Fruit fly (Drosophila melanogaster) whole organism, prepupa: ENCODE data around the gene Meltrin.

ENCODE experiments used
- Blimp-1 ChIP-seq: fragments of 200-800 bp; sonication (Bioruptor generic); optimal IDR thresholded peaks from 3 replicates; lab custom pipeline; 2017; ENCODE audit warnings: missing biosample characterization, missing genetic modification characterization, mild to moderate bottlenecking, moderate library complexity, missing genetic modification reagents
- CG10631 ChIP-seq: fragments of 200-800 bp; sonication (Bioruptor generic); optimal IDR thresholded peaks from 2 replicates; lab custom pipeline; 2016; ENCODE audit warnings: missing biosample characterization, missing genetic modification characterization
- CG11294 ChIP-seq: fragments of 200-800 bp; sonication (Bioruptor generic); IDR thresholded peaks from 2 replicates; pipeline ENCODE4 v1.3.6; 2022; ENCODE audit warnings: missing biosample characterization, missing genetic modification characterization
- CG11762 ChIP-seq: fragments of 200-800 bp; sonication (Bioruptor generic); optimal IDR thresholded peaks from 3 replicates; lab custom pipeline; 2016; ENCODE audit warnings: missing biosample characterization, missing genetic modification characterization; ENCODE audit not compliant: insufficient read depth
- CG11902 ChIP-seq: fragments of 200-800 bp; sonication (Bioruptor generic); optimal IDR thresholded peaks from 3 replicates; lab custom pipeline; 2016; ENCODE audit warnings: missing biosample characterization, missing genetic modification characterization
- CG15336 ChIP-seq: fragments of 200-800 bp; sonication (Bioruptor generic); IDR thresholded peaks from 2 replicates; pipeline ENCODE4 v1.3.6; 2022; ENCODE audit warnings: missing biosample characterization, missing genetic modification characterization
- CG1621 ChIP-seq: fragments of 200-800 bp; sonication (Bioruptor generic); optimal IDR thresholded peaks from 3 replicates; lab custom pipeline; 2018; ENCODE audit warnings: missing biosample characterization, mild to moderate bottlenecking, missing genetic modification characterization
- CG16779 ChIP-seq: fragments of 200-800 bp; sonication (Bioruptor generic); optimal IDR thresholded peaks from 3 replicates; lab custom pipeline; 2017; ENCODE audit warnings: missing biosample characterization, mild to moderate bottlenecking, missing genetic modification characterization
- CG31627 ChIP-seq: fragments of 200-800 bp; sonication (Bioruptor generic); optimal IDR thresholded peaks from 3 replicates; lab custom pipeline; 2016; ENCODE audit warnings: missing biosample characterization, missing genetic modification characterization
- CG34406 ChIP-seq: fragments of 200-800 bp; sonication (Bioruptor generic); optimal IDR thresholded peaks from 3 replicates; lab custom pipeline; 2016; ENCODE audit warnings: missing biosample characterization, missing genetic modification characterization
- CG3919 ChIP-seq: fragments of 200-800 bp; sonication (Bioruptor generic); optimal IDR thresholded peaks from 3 replicates; lab custom pipeline; 2016; ENCODE audit warnings: missing biosample characterization, missing genetic modification characterization
- CG4318 ChIP-seq: fragments of 200-800 bp; sonication (Bioruptor generic); optimal IDR thresholded peaks from 3 replicates; lab custom pipeline; 2017; ENCODE audit warnings: missing biosample characterization, mild to moderate bottlenecking, missing genetic modification characterization
- CG6163 ChIP-seq: fragments of 200-800 bp; sonication (Bioruptor generic); IDR thresholded peaks from 3 replicates; pipeline ENCODE4 v1.3.6; 2022; ENCODE audit warnings: missing biosample characterization, missing genetic modification characterization
- CG6276 ChIP-seq: fragments of 200-800 bp; sonication (Bioruptor generic); optimal IDR thresholded peaks from 2 replicates; lab custom pipeline; 2017; ENCODE audit warnings: missing biosample characterization, mild to moderate bottlenecking, missing genetic modification characterization
- CG6792 ChIP-seq: fragments of 200-800 bp; sonication (Bioruptor generic); optimal IDR thresholded peaks from 3 replicates; lab custom pipeline; 2016; ENCODE audit warnings: missing biosample characterization, missing genetic modification characterization
- CG6808 ChIP-seq: fragments of 200-800 bp; sonication (Bioruptor generic); optimal IDR thresholded peaks from 3 replicates; lab custom pipeline; 2017; ENCODE audit warnings: missing biosample characterization, missing genetic modification characterization, mild to moderate bottlenecking, moderate library complexity, missing genetic modification reagents
- CG6854 ChIP-seq: fragments of 200-800 bp; sonication (Bioruptor generic); optimal IDR thresholded peaks from 2 replicates; lab custom pipeline; 2017; ENCODE audit warnings: missing biosample characterization, mild to moderate bottlenecking, missing genetic modification characterization
- CG7368 ChIP-seq: fragments of 200-800 bp; sonication (Bioruptor generic); optimal IDR thresholded peaks from 3 replicates; lab custom pipeline; 2016; ENCODE audit warnings: missing biosample characterization, missing genetic modification characterization
- CG8119 ChIP-seq: fragments of 200-800 bp; sonication (Bioruptor generic); IDR thresholded peaks from 3 replicates; pipeline ENCODE4 v1.3.6; 2022; ENCODE audit warnings: missing biosample characterization, missing genetic modification characterization
- CG8319 ChIP-seq: fragments of 200-800 bp; sonication (Bioruptor generic); optimal IDR thresholded peaks from 3 replicates; lab custom pipeline; 2016; ENCODE audit warnings: missing biosample characterization, missing genetic modification characterization
- CG8632 ChIP-seq: fragments of 200-800 bp; sonication (Bioruptor generic); optimal IDR thresholded peaks from 3 replicates; lab custom pipeline; 2016; ENCODE audit warnings: missing biosample characterization, missing genetic modification characterization
- CG9139 ChIP-seq: fragments of 200-800 bp; sonication (Bioruptor generic); optimal IDR thresholded peaks from 3 replicates; lab custom pipeline; 2017; ENCODE audit warnings: missing biosample characterization, mild to moderate bottlenecking, missing genetic modification characterization
- Eip78C ChIP-seq: fragments of 200-800 bp; sonication (Bioruptor generic); peaks from one replicate; lab custom pipeline; 2016; ENCODE audit warnings: missing biosample characterization, missing genetic modification characterization
- Eip93F ChIP-seq: fragments of 200-800 bp; sonication (Bioruptor generic); optimal IDR thresholded peaks from 2 replicates; lab custom pipeline; 2016; ENCODE audit warnings: missing biosample characterization, mild to moderate bottlenecking, missing genetic modification characterization
- Ets21C ChIP-seq: fragments of 200-800 bp; sonication (Bioruptor generic); optimal IDR thresholded peaks from 3 replicates; lab custom pipeline; 2016; ENCODE audit warnings: missing biosample characterization, missing genetic modification characterization
- Ets96B ChIP-seq: fragments of 200-800 bp; optimal IDR thresholded peaks from 2 replicates; lab custom pipeline; 2019; ENCODE audit warnings: missing biosample characterization, mild to moderate bottlenecking, missing genetic modification characterization, moderate library complexity
- Gug ChIP-seq: fragments of 200-800 bp; sonication (Bioruptor generic); IDR thresholded peaks from 2 replicates; pipeline ENCODE4 v1.3.6; 2022; ENCODE audit warnings: missing biosample characterization, missing genetic modification characterization
- Hr38 ChIP-seq: sonication (Bioruptor generic); optimal IDR thresholded peaks from 2 replicates; lab custom pipeline; 2016; ENCODE audit warnings: missing biosample characterization, missing genetic modification characterization
- Hr39 ChIP-seq: fragments of 200-800 bp; sonication (Bioruptor generic); optimal IDR thresholded peaks from 2 replicates; lab custom pipeline; 2016; ENCODE audit warnings: missing biosample characterization, missing genetic modification characterization
- Hr4 ChIP-seq: fragments of 200-800 bp; sonication (Bioruptor generic); optimal IDR thresholded peaks from 3 replicates; lab custom pipeline; 2016; ENCODE audit warnings: missing biosample characterization, missing genetic modification characterization
- Met ChIP-seq: fragments of 200-800 bp; sonication (Bioruptor generic); optimal IDR thresholded peaks from 3 replicates; lab custom pipeline; 2016; ENCODE audit warnings: missing biosample characterization, missing genetic modification characterization
- OdsH ChIP-seq: fragments of 200-800 bp; sonication (Bioruptor generic); optimal IDR thresholded peaks from 3 replicates; lab custom pipeline; 2016; ENCODE audit warnings: missing biosample characterization, missing genetic modification characterization
- Smox ChIP-seq: fragments of 200-800 bp; sonication (Bioruptor generic); optimal IDR thresholded peaks from 3 replicates; lab custom pipeline; 2016; ENCODE audit warnings: missing biosample characterization, missing genetic modification characterization
- Sox102F ChIP-seq: fragments of 200-800 bp; sonication (Bioruptor generic); optimal IDR thresholded peaks from 2 replicates; lab custom pipeline; 2016; ENCODE audit warnings: missing biosample characterization, mild to moderate bottlenecking, missing genetic modification characterization
- Sox14 ChIP-seq: fragments of 200-800 bp; sonication (Bioruptor generic); optimal IDR thresholded peaks from 3 replicates; lab custom pipeline; 2016; ENCODE audit warnings: missing biosample characterization, missing genetic modification characterization
- Sox15 ChIP-seq: fragments of 200-800 bp; sonication (Bioruptor generic); optimal IDR thresholded peaks from 3 replicates; lab custom pipeline; 2016; ENCODE audit warnings: missing biosample characterization, missing genetic modification characterization
- achi ChIP-seq: fragments of 200-800 bp; sonication (Bioruptor generic); optimal IDR thresholded peaks from 3 replicates; lab custom pipeline; 2016; ENCODE audit warnings: missing biosample characterization, missing genetic modification characterization
- cyc ChIP-seq: fragments of 200-800 bp; sonication (Bioruptor generic); optimal IDR thresholded peaks from 3 replicates; lab custom pipeline; 2016; ENCODE audit warnings: missing biosample characterization, missing genetic modification characterization
- dsx ChIP-seq: fragments of 200-800 bp; optimal IDR thresholded peaks from 3 replicates; lab custom pipeline; 2019; ENCODE audit warnings: missing biosample characterization, mild to moderate bottlenecking, missing genetic modification characterization, moderate library complexity; ENCODE audit not compliant: poor library complexity, severe bottlenecking
- eg ChIP-seq: fragments of 200-800 bp; sonication (Bioruptor generic); IDR thresholded peaks from 3 replicates; pipeline ENCODE4 v1.3.6; 2022; ENCODE audit warnings: missing biosample characterization, missing genetic modification characterization
- fd59A ChIP-seq: fragments of 200-800 bp; sonication (Bioruptor generic); optimal IDR thresholded peaks from 2 replicates; lab custom pipeline; 2017; ENCODE audit warnings: missing biosample characterization, mild to moderate bottlenecking, missing genetic modification characterization, missing genetic modification reagents
- fd85E ChIP-seq: fragments of 200-800 bp; sonication (Bioruptor generic); optimal IDR thresholded peaks from 3 replicates; lab custom pipeline; 2016; ENCODE audit warnings: missing biosample characterization, missing genetic modification characterization
- fkh ChIP-seq: fragments of 200-800 bp; sonication (Bioruptor generic); optimal IDR thresholded peaks from 3 replicates; lab custom pipeline; 2017; ENCODE audit warnings: missing biosample characterization, mild to moderate bottlenecking, missing genetic modification characterization, moderate library complexity
- lz ChIP-seq: fragments of 200-800 bp; sonication (Bioruptor generic); optimal IDR thresholded peaks from 3 replicates; lab custom pipeline; 2016; ENCODE audit warnings: missing biosample characterization, missing genetic modification characterization
- net ChIP-seq: fragments of 200-800 bp; sonication (Bioruptor generic); optimal IDR thresholded peaks from 3 replicates; lab custom pipeline; 2016; ENCODE audit warnings: missing biosample characterization, missing genetic modification characterization
- pdm3 ChIP-seq: fragments of 200-800 bp; sonication (Bioruptor generic); optimal IDR thresholded peaks from 3 replicates; lab custom pipeline; 2016; ENCODE audit warnings: missing biosample characterization, missing genetic modification characterization
- salr ChIP-seq, 2 experiments: fragments of 200-800 bp; sonication (Bioruptor generic); optimal IDR thresholded peaks; 3 replicates each; lab custom pipeline; 2016 to 2018; ENCODE audit warnings: missing biosample characterization in 2 of 2, missing genetic modification characterization in 2 of 2, mild to moderate bottlenecking in 1 of 2
- spab ChIP-seq: fragments of 200-800 bp; sonication (Bioruptor generic); optimal IDR thresholded peaks from 2 replicates; lab custom pipeline; 2017; ENCODE audit warnings: missing biosample characterization, mild to moderate bottlenecking, missing genetic modification characterization, missing genetic modification reagents
- ss ChIP-seq, 2 experiments: fragments of 200-800 bp; sonication (Bioruptor generic); optimal IDR thresholded peaks; 2 replicates in 1 of 2; 3 replicates in 1 of 2; lab custom pipeline; 2017 to 2018; ENCODE audit warnings: mild to moderate bottlenecking in 2 of 2, missing biosample characterization in 2 of 2, missing genetic modification characterization in 2 of 2, moderate library complexity in 1 of 2
- svp ChIP-seq: fragments of 200-800 bp; sonication (Bioruptor generic); peaks from one replicate; lab custom pipeline; 2016; ENCODE audit warnings: missing biosample characterization, missing genetic modification characterization
- topi ChIP-seq: fragments of 200-800 bp; sonication (Bioruptor generic); optimal IDR thresholded peaks from 3 replicates; lab custom pipeline; 2016; ENCODE audit warnings: missing biosample characterization, missing genetic modification characterization
- vri ChIP-seq: fragments of 200-800 bp; sonication (Bioruptor generic); optimal IDR thresholded peaks from 3 replicates; lab custom pipeline; 2016; ENCODE audit warnings: missing biosample characterization, mild to moderate bottlenecking, missing genetic modification characterization

Gene Meltrin

dm6 chr3R:14696949-14697513 lies at the start of gene Meltrin:
Meltrin (minus strand) TSS chr3R:14697292.
- TF ChIP-seq CG8119 (GFP tag; lab: Robert Waterston, UW) (no peak), fd85E (GFP tag; lab: Kevin White, UChicago) (no peak), OdsH (GFP tag; lab: Kevin White, UChicago) (no peak), Blimp-1 (GFP tag; lab: Kevin White, UChicago) (no peak), net (GFP tag; lab: Kevin White, UChicago) (no peak), Gug (GFP tag; lab: Robert Waterston, UW) (no peak), CG31627 (GFP tag; lab: Kevin White, UChicago) (no peak), ss (GFP tag; optimal IDR thresholded peaks at IDR 0.05; lab: Kevin White, UChicago) (peak; percentile 41 to 67), spab (GFP tag; lab: Kevin White, UChicago) (no peak), Smox (GFP tag; lab: Kevin White, UChicago) (peak; percentile 23), Eip93F (GFP tag; lab: Kevin White, UChicago) (no peak), CG6163 (GFP tag; lab: Robert Waterston, UW) (no peak), Eip78C (GFP tag; lab: Kevin White, UChicago) (peak; percentile 87), Ets21C (GFP tag; lab: Kevin White, UChicago) (peak; percentile 25), CG11902 (GFP tag; lab: Kevin White, UChicago) (no peak), CG34406 (GFP tag; lab: Kevin White, UChicago) (no peak), CG8319 (no peak), fd59A (GFP tag; lab: Kevin White, UChicago) (no peak), CG8632 (GFP tag; lab: Kevin White, UChicago) (no peak), CG6276 (peak; percentile 18), CG6854 (GFP tag; lab: Kevin White, UChicago) (peak; percentile 59), CG6792 (GFP tag; lab: Kevin White, UChicago) (no peak), Sox15 (GFP tag; lab: Kevin White, UChicago) (no peak), salr (GFP tag; optimal IDR thresholded peaks at IDR 0.05; lab: Kevin White, UChicago) (no peak), Hr4 (GFP tag; lab: Kevin White, UChicago) (no peak), CG11762 (GFP tag; lab: Kevin White, UChicago) (no peak), Sox102F (GFP tag; lab: Kevin White, UChicago) (peak; percentile 58), CG1621 (peak; percentile 34), pdm3 (no peak), CG15336 (GFP tag; lab: Robert Waterston, UW) (no peak), Hr39 (GFP tag; lab: Kevin White, UChicago) (peak; percentile 18), CG9139 (no peak), CG16779 (tag; lab: Kevin White, UChicago) (peak; percentile 34), CG11294 (GFP tag; lab: Robert Waterston, UW) (no peak), fkh (GFP tag; lab: Kevin White, UChicago) (peak; percentile 74), CG10631 (GFP tag; lab: Kevin White, UChicago) (no peak), svp (GFP tag; lab: Kevin White, UChicago) (peak; percentile 40), topi (GFP tag; lab: Kevin White, UChicago) (peak; percentile 35), eg (GFP tag; lab: Robert Waterston, UW) (no peak), CG7368 (GFP tag; lab: Kevin White, UChicago) (peak; percentile 9), CG6808 (peak; percentile 42), Ets96B (no peak), Met (GFP tag; lab: Kevin White, UChicago) (peak; percentile 12), vri (peak; percentile 75), achi (GFP tag; lab: Kevin White, UChicago) (no peak), Sox14 (GFP tag; lab: Kevin White, UChicago) (peak; percentile 67), CG3919 (GFP tag; lab: Kevin White, UChicago) (peak; percentile 62), Hr38 (GFP tag; lab: Kevin White, UChicago) (no peak), dsx (GFP tag; lab: Kevin White, UChicago) (peak; percentile 11), cyc (GFP tag; lab: Kevin White, UChicago) (peak; percentile 13), lz (GFP tag; lab: Kevin White, UChicago) (peak; percentile 39), CG4318 (GFP tag; lab: Kevin White, UChicago) (no peak)
